Worm (Caenorhabditis elegans): Measurements from ENCODE around the gene F44G4.7.

DNA sequence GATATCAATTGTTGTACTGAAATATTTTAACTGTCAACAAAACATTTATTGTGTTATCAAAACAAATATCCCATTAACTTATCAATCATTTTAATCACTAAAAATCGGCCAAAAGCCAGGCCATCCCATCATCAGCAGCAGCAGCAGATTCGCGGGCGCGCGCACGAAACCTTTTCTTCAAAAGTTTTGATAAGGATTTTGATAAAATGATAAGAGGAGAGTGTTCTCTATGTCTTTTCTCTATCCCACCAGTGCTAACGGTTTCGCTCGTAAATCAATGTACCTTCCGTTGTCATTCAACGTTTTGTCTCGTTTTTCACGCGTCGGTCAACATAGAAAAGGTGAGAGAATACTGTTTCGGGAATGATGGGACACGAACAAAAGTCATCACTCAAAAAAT, 23.1 kb upstream of the F44G4.7 start:
- no peak for TF ChIP-seq egl-27 (tag; optimal IDR thresholded peaks at IDR 0.05)
- no peak for TF ChIP-seq elt-3 (tag; optimal IDR thresholded peaks at IDR 0.05)
- TF ChIP-seq mdl-1 (tag; optimal IDR thresholded peaks at IDR 0.05) = no peak
- no peak for TF ChIP-seq unc-39 (tag; optimal IDR thresholded peaks at IDR 0.05)
- TF ChIP-seq mbf-1 (tag; optimal IDR thresholded peaks at IDR 0.05) = no peak
- no peak for TF ChIP-seq nhr-77 (tag; optimal IDR thresholded peaks at IDR 0.05)
- TF ChIP-seq lin-13 (GFP tag; optimal IDR thresholded peaks at IDR 0.05) = no peak
- no peak for TF ChIP-seq F13H6.1 (tag; optimal IDR thresholded peaks at IDR 0.05)
- TF ChIP-seq R02D3.7 (tag; optimal IDR thresholded peaks at IDR 0.05) = no peak
- TF ChIP-seq lin-11 (tag; optimal IDR thresholded peaks at IDR 0.05) = no peak
- TF ChIP-seq unc-62 (GFP tag; optimal IDR thresholded peaks at IDR 0.05) = no peak
- no peak for TF ChIP-seq aly-2 (tag; optimal IDR thresholded peaks at IDR 0.05)
- no peak for TF ChIP-seq nhr-23 (tag; optimal IDR thresholded peaks at IDR 0.05)
- TF ChIP-seq nhr-12 (tag; optimal IDR thresholded peaks at IDR 0.05) = no peak

Data from whole organism, L2 larva.